Fruit fly (Drosophila melanogaster) whole organism, embryonic: ENCODE data around the gene CG33298.

Experiments
- BEAF-32 ChIP-seq: fragments of 200-800 bp; sonication (Bioruptor generic); optimal IDR thresholded peaks from 3 replicates; lab custom pipeline; 2017; ENCODE audit warnings: missing biosample characterization, missing genetic modification characterization, mild to moderate bottlenecking, moderate library complexity, missing genetic modification reagents
- BtbVII ChIP-seq: fragments of 200-800 bp; sonication (Bioruptor generic); optimal IDR thresholded peaks from 3 replicates; lab custom pipeline; 2017; ENCODE audit warnings: missing biosample characterization, mild to moderate bottlenecking, missing genetic modification characterization
- CG10274 ChIP-seq: fragments of 200-800 bp; sonication (Bioruptor generic); optimal IDR thresholded peaks from 3 replicates; lab custom pipeline; 2017; ENCODE audit warnings: missing biosample characterization, mild to moderate bottlenecking, missing genetic modification characterization
- CG11696 ChIP-seq: fragments of 200-800 bp; sonication (Bioruptor generic); IDR thresholded peaks from 2 replicates; pipeline ENCODE4 v1.3.6; 2022; ENCODE audit warnings: missing biosample characterization, missing genetic modification characterization
- CG12299 ChIP-seq: fragments of 200-800 bp; sonication (Bioruptor generic); optimal IDR thresholded peaks from 2 replicates; lab custom pipeline; 2018; ENCODE audit warnings: missing biosample characterization, mild to moderate bottlenecking, missing genetic modification characterization
- CG12769 ChIP-seq: fragments of 200-800 bp; sonication (Bioruptor generic); optimal IDR thresholded peaks from 2 replicates; lab custom pipeline; 2019; ENCODE audit warnings: missing biosample characterization, mild to moderate bottlenecking, missing genetic modification characterization, moderate library complexity
- CG13296 ChIP-seq: fragments of 200-800 bp; sonication (Bioruptor generic); optimal IDR thresholded peaks from 3 replicates; lab custom pipeline; 2018; ENCODE audit warnings: missing biosample characterization, mild to moderate bottlenecking, missing genetic modification characterization
- CG15011 ChIP-seq: fragments of 200-800 bp; sonication (Bioruptor generic); optimal IDR thresholded peaks from 3 replicates; lab custom pipeline; 2018; ENCODE audit warnings: missing biosample characterization, mild to moderate bottlenecking, missing genetic modification characterization
- CG16779 ChIP-seq: fragments of 200-800 bp; sonication (Bioruptor generic); IDR thresholded peaks from 2 replicates; pipeline ENCODE4 v1.3.6; 2022; ENCODE audit warnings: missing biosample characterization, missing genetic modification characterization
- CG17802 ChIP-seq: fragments of 200-800 bp; sonication (Bioruptor generic); optimal IDR thresholded peaks from 2 replicates; lab custom pipeline; 2018; ENCODE audit warnings: missing biosample characterization, mild to moderate bottlenecking, missing genetic modification characterization, moderate library complexity
- CG2129 ChIP-seq: fragments of 200-800 bp; sonication (Bioruptor generic); IDR thresholded peaks from 2 replicates; pipeline ENCODE4 v1.3.6; 2022; ENCODE audit warnings: missing biosample characterization, missing genetic modification characterization; ENCODE audit not compliant: partially characterized antibody
- CG3407 ChIP-seq: fragments of 200-800 bp; sonication (Bioruptor generic); optimal IDR thresholded peaks from 2 replicates; lab custom pipeline; 2018; ENCODE audit warnings: missing biosample characterization, mild to moderate bottlenecking, missing genetic modification characterization
- CG34376 ChIP-seq: fragments of 200-800 bp; sonication (Bioruptor generic); optimal IDR thresholded peaks from 2 replicates; lab custom pipeline; 2018; ENCODE audit warnings: missing biosample characterization, mild to moderate bottlenecking, missing genetic modification characterization
- CG4404 ChIP-seq: fragments of 200-800 bp; sonication (Bioruptor generic); IDR thresholded peaks from 2 replicates; pipeline ENCODE4 v1.3.6; 2022; ENCODE audit warnings: missing biosample characterization, missing genetic modification characterization
- CG4730 ChIP-seq: fragments of 200-800 bp; sonication (Bioruptor generic); IDR thresholded peaks from 2 replicates; pipeline ENCODE4 v1.3.6; 2022; ENCODE audit warnings: missing biosample characterization, missing genetic modification characterization
- CG5180 ChIP-seq: fragments of 200-800 bp; sonication (Bioruptor generic); optimal IDR thresholded peaks from 3 replicates; lab custom pipeline; 2017; ENCODE audit warnings: missing biosample characterization, missing genetic modification characterization, mild to moderate bottlenecking, moderate library complexity, missing genetic modification reagents
- CG6791 ChIP-seq: fragments of 200-800 bp; sonication (Bioruptor generic); IDR thresholded peaks from 3 replicates; pipeline ENCODE4 v1.3.6; 2022; ENCODE audit warnings: missing biosample characterization, missing genetic modification characterization; ENCODE audit not compliant: partially characterized antibody
- CG7556 ChIP-seq: fragments of 200-800 bp; sonication (Bioruptor generic); optimal IDR thresholded peaks from 2 replicates; lab custom pipeline; 2017; ENCODE audit warnings: missing biosample characterization, mild to moderate bottlenecking, missing genetic modification characterization
- CG8388 ChIP-seq: fragments of 200-800 bp; sonication (Bioruptor generic); optimal IDR thresholded peaks from 2 replicates; lab custom pipeline; 2019; ENCODE audit warnings: missing biosample characterization, mild to moderate bottlenecking, missing genetic modification characterization, moderate library complexity
- CG9609 ChIP-seq: fragments of 200-800 bp; sonication (Bioruptor generic); optimal IDR thresholded peaks from 3 replicates; lab custom pipeline; 2016; ENCODE audit warnings: missing biosample characterization, missing genetic modification characterization
- CrebB ChIP-seq: fragments of 200-800 bp; sonication (Bioruptor generic); optimal IDR thresholded peaks from 3 replicates; lab custom pipeline; 2018; ENCODE audit warnings: missing biosample characterization, mild to moderate bottlenecking, missing genetic modification characterization
- Fer2 ChIP-seq: fragments of 200-800 bp; sonication (Bioruptor generic); optimal IDR thresholded peaks from 2 replicates; lab custom pipeline; 2018; ENCODE audit warnings: missing biosample characterization, mild to moderate bottlenecking, missing genetic modification characterization, moderate library complexity
- HmgD ChIP-seq: fragments of 200-800 bp; sonication (Bioruptor generic); optimal IDR thresholded peaks from 3 replicates; lab custom pipeline; 2016; ENCODE audit warnings: missing biosample characterization, missing genetic modification characterization
- Nf-YA ChIP-seq: fragments of 200-800 bp; sonication (Bioruptor generic); IDR thresholded peaks from 2 replicates; pipeline ENCODE4 v1.3.6; 2022; ENCODE audit warnings: missing biosample characterization, missing genetic modification characterization
- Poxn ChIP-seq: fragments of 200-800 bp; sonication (Bioruptor generic); IDR thresholded peaks from 2 replicates; pipeline ENCODE4 v1.3.6; 2022; ENCODE audit warnings: missing biosample characterization, missing genetic modification characterization
- ac ChIP-seq: fragments of 200-800 bp; sonication (Bioruptor generic); optimal IDR thresholded peaks from 3 replicates; lab custom pipeline; 2017; ENCODE audit warnings: missing biosample characterization, mild to moderate bottlenecking, missing genetic modification characterization
- crc ChIP-seq: fragments of 200-800 bp; sonication (Bioruptor generic); optimal IDR thresholded peaks from 2 replicates; lab custom pipeline; 2016; ENCODE audit warnings: missing biosample characterization, missing genetic modification characterization
- dan ChIP-seq: fragments of 200-800 bp; sonication (Bioruptor generic); IDR thresholded peaks from 2 replicates; pipeline ENCODE4 v1.3.6; 2022; ENCODE audit warnings: missing biosample characterization, missing genetic modification characterization
- dimm ChIP-seq: fragments of 200-800 bp; sonication (Bioruptor generic); IDR thresholded peaks from 2 replicates; pipeline ENCODE4 v1.3.6; 2022; ENCODE audit warnings: missing biosample characterization, missing genetic modification characterization
- esg ChIP-seq: fragments of 200-800 bp; sonication (Bioruptor generic); conservative IDR thresholded peaks from 2 replicates; pipeline ENCODE4 v1.3.6; 2022; ENCODE audit warnings: missing biosample characterization, missing genetic modification characterization
- gem ChIP-seq: fragments of 200-800 bp; sonication (Bioruptor generic); optimal IDR thresholded peaks from 2 replicates; lab custom pipeline; 2019; ENCODE audit warnings: missing biosample characterization, mild to moderate bottlenecking, missing genetic modification characterization, moderate library complexity
- gro ChIP-seq: fragments of 200-800 bp; sonication (Bioruptor generic); optimal IDR thresholded peaks from 2 replicates; lab custom pipeline; 2016; ENCODE audit warnings: missing biosample characterization, missing genetic modification characterization
- gsb ChIP-seq: fragments of 200-800 bp; sonication (Bioruptor generic); IDR thresholded peaks from 2 replicates; pipeline ENCODE4 v1.3.6; 2022; ENCODE audit warnings: missing biosample characterization, missing genetic modification characterization
- kah ChIP-seq: fragments of 200-800 bp; sonication (Bioruptor generic); optimal IDR thresholded peaks from 2 replicates; lab custom pipeline; 2018; ENCODE audit warnings: missing biosample characterization, mild to moderate bottlenecking, missing genetic modification characterization
- mirr ChIP-seq: fragments of 200-800 bp; sonication (Bioruptor generic); optimal IDR thresholded peaks from 3 replicates; lab custom pipeline; 2018; ENCODE audit warnings: missing biosample characterization, mild to moderate bottlenecking, missing genetic modification characterization
- otp ChIP-seq: fragments of 200-800 bp; sonication (Bioruptor generic); IDR thresholded peaks from 3 replicates; pipeline ENCODE4, ENCODE4 v1.3.6; 2022; ENCODE audit warnings: missing biosample characterization, missing genetic modification characterization
- p53 ChIP-seq: fragments of 200-800 bp; sonication (Bioruptor generic); optimal IDR thresholded peaks from 2 replicates; lab custom pipeline; 2016; ENCODE audit warnings: missing biosample characterization, missing genetic modification characterization
- pb ChIP-seq: fragments of 200-800 bp; sonication (Bioruptor generic); optimal IDR thresholded peaks from 3 replicates; lab custom pipeline; 2016; ENCODE audit warnings: missing biosample characterization, missing genetic modification characterization
- pros ChIP-seq: fragments of 200-800 bp; sonication (Bioruptor generic); optimal IDR thresholded peaks from 3 replicates; lab custom pipeline; 2019; ENCODE audit warnings: missing biosample characterization, mild to moderate bottlenecking, missing genetic modification characterization, moderate library complexity
- repo ChIP-seq: fragments of 200-800 bp; sonication (Bioruptor generic); optimal IDR thresholded peaks from 2 replicates; lab custom pipeline; 2016; ENCODE audit warnings: missing biosample characterization, missing genetic modification characterization
- run ChIP-seq: fragments of 200-800 bp; sonication (Bioruptor generic); optimal IDR thresholded peaks from 3 replicates; lab custom pipeline; 2018; ENCODE audit warnings: missing biosample characterization, mild to moderate bottlenecking, missing genetic modification characterization
- sim ChIP-seq: fragments of 200-800 bp; sonication (Bioruptor generic); IDR thresholded peaks from 2 replicates; pipeline ENCODE4 v1.3.6; 2022; ENCODE audit warnings: missing biosample characterization, missing genetic modification characterization
- sna ChIP-seq: fragments of 200-800 bp; sonication (Bioruptor generic); IDR thresholded peaks from 2 replicates; pipeline ENCODE4 v1.3.6; 2022; ENCODE audit warnings: missing biosample characterization, missing genetic modification characterization; ENCODE audit not compliant: partially characterized antibody
- ssp ChIP-seq: fragments of 200-800 bp; sonication (Bioruptor generic); IDR thresholded peaks from 2 replicates; pipeline ENCODE4 v1.3.6; 2022; ENCODE audit warnings: missing biosample characterization, missing genetic modification characterization
- stc ChIP-seq: fragments of 200-800 bp; sonication (Bioruptor generic); IDR thresholded peaks from 2 replicates; pipeline ENCODE4 v1.3.6; 2022; ENCODE audit warnings: missing biosample characterization, missing genetic modification characterization
- tio ChIP-seq: fragments of 200-800 bp; sonication (Bioruptor generic); optimal IDR thresholded peaks from 2 replicates; lab custom pipeline; 2017; ENCODE audit warnings: missing biosample characterization, missing genetic modification characterization, inconsistent platforms
- tna ChIP-seq: fragments of 200-800 bp; sonication (Bioruptor generic); IDR thresholded peaks from 2 replicates; pipeline ENCODE4 v1.3.6; 2022; ENCODE audit warnings: missing biosample characterization, missing genetic modification characterization; ENCODE audit not compliant: partially characterized antibody
- vfl ChIP-seq: fragments of 200-800 bp; sonication (Bioruptor generic); optimal IDR thresholded peaks from 2 replicates; lab custom pipeline; 2016; ENCODE audit warnings: missing biosample characterization, missing genetic modification characterization

CG33298 gene

DNA sequence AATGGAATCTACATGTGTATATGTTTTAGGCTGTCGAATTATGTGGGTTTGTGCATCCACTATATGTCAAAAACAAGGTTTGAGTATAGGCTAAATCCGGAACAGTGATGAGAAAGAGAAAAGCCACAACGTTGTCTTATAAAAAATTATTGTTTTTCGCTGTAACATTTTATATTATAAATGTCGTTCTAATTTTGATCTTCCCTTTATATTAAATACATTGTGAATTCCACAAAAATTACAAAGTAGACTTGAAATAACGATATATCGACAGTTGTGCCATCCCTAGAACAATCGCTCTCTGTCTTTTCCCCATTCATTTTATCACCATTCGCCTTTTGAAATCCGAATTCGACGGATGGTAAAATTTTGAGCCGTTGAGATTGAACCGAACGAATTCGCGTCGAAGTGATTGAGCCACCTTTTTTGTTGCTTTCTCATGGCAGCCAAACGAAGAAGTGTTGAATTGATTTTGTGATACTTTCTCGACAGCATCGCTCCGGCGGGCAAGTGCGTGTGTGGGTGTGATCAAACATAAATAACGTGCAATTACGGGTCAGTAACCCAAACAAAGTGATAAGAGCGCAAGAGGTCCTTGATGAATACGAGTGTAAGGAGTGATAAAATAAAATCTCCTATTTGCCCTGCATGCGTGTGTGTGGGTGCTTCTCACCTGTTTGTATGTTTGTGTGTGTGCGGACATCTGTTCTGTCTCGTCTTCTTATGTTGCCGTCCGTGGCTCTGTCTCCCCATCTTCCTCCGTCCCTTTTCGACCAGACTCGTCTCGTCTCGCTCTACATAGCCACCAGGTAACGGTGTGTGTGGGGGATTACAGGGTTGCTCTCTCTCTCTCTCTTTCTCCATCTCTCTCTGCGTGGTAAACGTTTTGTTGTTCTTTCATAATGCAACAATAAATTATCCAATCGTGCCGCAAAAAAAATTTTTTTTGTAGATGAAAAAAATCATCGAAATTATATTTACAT lies 25.9 kb downstream of the CG33298 start, which contains the start of gene Oatp30B (continued):
- TF ChIP-seq crc (GFP tag; lab: Kevin White, UChicago) (peak; percentile 93), pb (GFP tag; lab: Kevin White, UChicago) (peak; percentile 89), tio (GFP tag; lab: Kevin White, UChicago) (peak; percentile 95), Poxn (peak; percentile 85), CG3407 (GFP tag; lab: Kevin White, UChicago) (peak; percentile 88), kah (GFP tag; lab: Kevin White, UChicago) (peak; percentile 80), ssp (peak; percentile 92), CG12299 (tag; lab: Kevin White, UChicago) (peak; percentile 95), ac (GFP tag; lab: Kevin White, UChicago) (peak; percentile 70), sim (peak; percentile 95), CG13296 (GFP tag; lab: Kevin White, UChicago) (peak; percentile 94), CG4404 (peak; percentile 98), gro (GFP tag; lab: Kevin White, UChicago) (peak; percentile 96), CG5180 (GFP tag; lab: Kevin White, UChicago) (peak; percentile 80), CG16779 (GFP tag; lab: Robert Waterston, UW) (peak; percentile 96), pros (GFP tag; lab: Kevin White, UChicago) (peak; percentile 72), CG15011 (peak; percentile 88), run (peak; percentile 91), dimm (GFP tag; lab: Robert Waterston, UW) (peak; percentile 93; the same call in 1 of the 2 replicates), Fer2 (tag; lab: Kevin White, UChicago) (peak; percentile 96), CG17802 (tag; lab: Kevin White, UChicago) (peak; percentile 78), CG7556 (GFP tag; lab: Kevin White, UChicago) (peak; percentile 94), sna (peak; percentile 100), CG4730 (GFP tag; lab: Robert Waterston, UW) (peak; percentile 96), CG12769 (peak; percentile 98), CG8388 (GFP tag; lab: Kevin White, UChicago) (peak; percentile 96), CrebB (tag; lab: Kevin White, UChicago) (peak; percentile 95), CG6791 (GFP tag; lab: Robert Waterston, UW) (peak; percentile 96), CG34376 (GFP tag; lab: Kevin White, UChicago) (peak; percentile 95), vfl (GFP tag; lab: Kevin White, UChicago) (peak; percentile 95), CG11696 (GFP tag; lab: Robert Waterston, UW) (peak; percentile 90), stc (peak; percentile 97), tna (peak; percentile 86), otp (GFP tag; lab: Robert Waterston, UW) (peak; percentile 97), gsb (GFP tag; lab: Robert Waterston, UW) (peak; percentile 95), dan (no peak), BtbVII (GFP tag; lab: Kevin White, UChicago) (peak; percentile 87), gem (tag; lab: Kevin White, UChicago) (peak; percentile 99), Nf-YA (GFP tag; lab: Robert Waterston, UW) (peak; percentile 95), esg (GFP tag; lab: Robert Waterston, UW) (peak; percentile 93), CG9609 (GFP tag; lab: Kevin White, UChicago) (peak; percentile 95), repo (GFP tag; lab: Kevin White, UChicago) (peak; percentile 92), p53 (GFP tag; lab: Kevin White, UChicago) (peak; percentile 85), HmgD (GFP tag; lab: Kevin White, UChicago) (peak; percentile 85), BEAF-32 (GFP tag; lab: Kevin White, UChicago) (peak; percentile 97), CG10274 (GFP tag; lab: Kevin White, UChicago) (peak; percentile 78), mirr (GFP tag; lab: Kevin White, UChicago) (peak; percentile 94), CG2129 (peak; percentile 99)
